Fruit fly (Drosophila melanogaster) whole organism, prepupa: ENCODE measurements around the gene RpS8.

Experiments
- Blimp-1 ChIP-seq: fragments of 200-800 bp; sonication (Bioruptor generic); optimal IDR thresholded peaks from 3 replicates; lab custom pipeline; 2017; ENCODE audit warnings: missing biosample characterization, missing genetic modification characterization, mild to moderate bottlenecking, moderate library complexity, missing genetic modification reagents
- CG1621 ChIP-seq: fragments of 200-800 bp; sonication (Bioruptor generic); optimal IDR thresholded peaks from 3 replicates; lab custom pipeline; 2018; ENCODE audit warnings: missing biosample characterization, mild to moderate bottlenecking, missing genetic modification characterization
- ss ChIP-seq, 2 experiments: fragments of 200-800 bp; sonication (Bioruptor generic); optimal IDR thresholded peaks; 2 replicates in 1 of 2; 3 replicates in 1 of 2; lab custom pipeline; 2017 to 2018; ENCODE audit warnings: mild to moderate bottlenecking in 2 of 2, missing biosample characterization in 2 of 2, missing genetic modification characterization in 2 of 2, moderate library complexity in 1 of 2

DNA sequence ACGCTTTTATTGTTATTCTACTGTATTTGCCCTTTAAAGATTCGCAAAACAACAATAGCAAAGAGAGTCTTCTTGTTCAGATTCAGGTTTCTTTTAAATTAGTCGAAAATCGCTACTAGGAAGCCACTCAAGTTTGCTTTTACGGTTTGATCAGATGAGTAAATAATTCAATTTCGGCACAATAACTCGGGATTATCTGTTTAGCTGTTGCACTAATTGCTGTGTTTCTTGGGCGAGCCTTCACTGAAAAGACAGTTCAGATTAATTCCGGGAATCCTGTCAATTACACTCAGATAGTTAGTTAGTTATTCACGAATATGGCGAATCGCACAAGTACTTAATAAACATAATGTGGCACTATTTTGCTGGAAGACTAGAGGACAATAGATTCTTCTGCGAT is 5.3 kb downstream of the RpS8 start:
- TF ChIP-seq Blimp-1 (no peak), ss (GFP tag; optimal IDR thresholded peaks at IDR 0.05; lab: Kevin White, UChicago) (no peak), CG1621 (tag; lab: Kevin White, UChicago) (no peak)
